Worm (Caenorhabditis elegans) whole organism, midembryonic: Measurements from ENCODE around the gene ule-3.

Experiments used
- T22C8.4 ChIP-seq: fragments of 200-800 bp; sonication (Bioruptor generic); IDR thresholded peaks from 2 replicates; pipeline ENCODE4 v1.3.6; 2022; ENCODE audit warnings: missing genetic modification characterization, missing compliant biosample characterization
- cog-1 ChIP-seq: sonication (generic microtip); optimal IDR thresholded peaks from 2 replicates; lab custom pipeline; 2016; ENCODE audit warnings: missing genetic modification characterization, missing compliant biosample characterization
- flt-1 ChIP-seq: fragments of 200-800 bp; sonication (Bioruptor generic); IDR thresholded peaks from 2 replicates; pipeline ENCODE4 v1.3.6; 2022; ENCODE audit warnings: missing genetic modification characterization, missing compliant biosample characterization
- klf-2 ChIP-seq: fragments of 200-800 bp; sonication (Bioruptor generic); conservative IDR thresholded peaks from 2 replicates; pipeline ENCODE4 v1.3.6; 2022; ENCODE audit warnings: missing genetic modification reagents, missing genetic modification characterization, missing compliant biosample characterization
- med-1 ChIP-seq: sonication (generic microtip); optimal IDR thresholded peaks from 2 replicates; lab custom pipeline; 2017; ENCODE audit warnings: missing genetic modification characterization, mild to moderate bottlenecking, missing compliant biosample characterization, antibody characterized with exemption, missing genetic modification reagents; ENCODE audit not compliant: insufficient read depth
- ref-1 ChIP-seq: fragments of 200-800 bp; sonication (Bioruptor generic); conservative IDR thresholded peaks from 2 replicates; pipeline ENCODE4 v1.3.6; 2022; ENCODE audit warnings: missing genetic modification reagents, missing genetic modification characterization, missing compliant biosample characterization
- tab-1 ChIP-seq: fragments of 200-800 bp; sonication (Bioruptor generic); IDR thresholded peaks from 2 replicates; pipeline ENCODE4 v1.3.6; 2022; ENCODE audit warnings: missing genetic modification characterization, missing compliant biosample characterization
- ztf-23 ChIP-seq: fragments of 200-800 bp; sonication (Bioruptor generic); IDR thresholded peaks from 2 replicates; pipeline ENCODE4 v1.3.6; 2022; ENCODE audit warnings: missing genetic modification reagents, missing genetic modification characterization, missing compliant biosample characterization
- ztf-29 ChIP-seq: fragments of 200-800 bp; sonication (Bioruptor generic); IDR thresholded peaks from 2 replicates; pipeline ENCODE4 v1.3.6; 2022; ENCODE audit warnings: missing genetic modification reagents, missing genetic modification characterization, missing compliant biosample characterization

ule-3 gene

DNA sequence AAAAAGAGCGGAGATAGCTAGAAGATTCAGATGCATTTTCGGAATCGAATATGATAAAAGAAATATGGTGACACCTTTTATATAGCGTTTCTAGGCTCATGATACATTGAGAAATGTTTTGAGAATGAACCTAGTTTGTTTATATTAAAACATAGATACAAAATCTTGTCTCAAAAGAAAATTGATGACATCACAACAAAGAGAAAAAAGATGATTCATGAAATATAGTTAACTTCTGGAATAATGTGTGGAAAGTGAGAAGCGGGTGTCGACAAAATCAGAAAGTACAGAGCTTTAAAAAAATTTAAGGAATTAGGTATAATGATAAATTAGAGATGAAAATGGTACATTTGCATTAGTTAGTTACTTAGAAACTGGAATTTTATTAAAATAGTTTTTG lies 823 bp upstream of the ule-3 start, which contains the start of gene D1054.10:
D1054.10 (minus strand) TSS at position 101 of the 400 bp plus-strand sequence.
- TF ChIP-seq ztf-23 (GFP tag; lab: Robert Waterston, UW): no peak
- no peak for TF ChIP-seq T22C8.4 (GFP tag; lab: Robert Waterston, UW)
- TF ChIP-seq cog-1 (tag; lab: Kevin White, UChicago): no peak
- TF ChIP-seq ref-1 (GFP tag; lab: Robert Waterston, UW): no peak
- no peak for TF ChIP-seq klf-2 (GFP tag; lab: Robert Waterston, UW)

DNA sequence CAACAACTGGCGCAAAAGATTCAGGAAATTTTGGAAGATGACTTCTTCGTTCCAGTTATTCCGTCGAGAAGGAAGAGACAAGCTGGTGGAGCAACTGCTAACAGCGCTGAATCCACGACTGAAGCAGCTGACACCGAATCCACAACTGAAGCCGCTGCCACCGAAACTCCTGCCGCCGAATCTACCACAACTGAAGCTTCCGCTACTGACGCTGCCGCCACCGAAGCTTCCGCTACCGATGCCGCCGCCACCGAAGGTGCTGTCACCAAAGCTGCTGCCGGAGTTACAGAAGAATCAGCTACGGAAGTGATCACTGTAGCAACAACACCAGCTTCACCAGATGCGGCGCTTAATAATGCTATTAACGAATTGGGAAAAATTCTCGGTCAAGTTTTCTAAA lies 865 bp downstream of the ule-3 start:
- TF ChIP-seq T22C8.4 (GFP tag; lab: Robert Waterston, UW): no peak
- no peak for TF ChIP-seq tab-1 (GFP tag; lab: Robert Waterston, UW)
- TF ChIP-seq ref-1 (GFP tag; lab: Robert Waterston, UW): no peak
- TF ChIP-seq flt-1: no peak
- TF ChIP-seq med-1 (GFP tag; lab: Kevin White, UChicago): no peak
- no peak for TF ChIP-seq klf-2 (GFP tag; lab: Robert Waterston, UW)
- TF ChIP-seq ztf-23 (GFP tag; lab: Robert Waterston, UW): no peak
- TF ChIP-seq cog-1 (tag; lab: Kevin White, UChicago): no peak
- no peak for TF ChIP-seq ztf-29 (GFP tag; lab: Robert Waterston, UW)

DNA sequence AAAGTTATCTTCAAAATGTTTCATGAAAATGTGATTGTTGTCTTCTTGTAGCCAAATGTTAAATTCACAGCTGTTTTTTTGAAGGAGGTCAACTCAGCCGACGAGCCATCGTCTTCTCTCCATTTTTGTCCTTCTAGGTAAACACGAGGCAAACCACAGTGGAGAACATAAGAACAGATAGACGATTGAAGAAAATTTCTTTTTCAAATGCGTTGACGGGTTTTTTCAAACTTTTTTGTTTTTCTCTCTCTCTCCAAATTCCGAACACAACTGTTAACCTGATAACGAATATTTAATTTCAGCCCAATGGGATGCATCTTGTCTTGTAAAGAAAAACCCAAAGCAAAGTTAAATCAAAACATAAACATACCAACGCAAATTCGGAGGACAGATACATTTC lies 1.9 kb downstream of the ule-3 start, which contains the start of gene D1054.19:
D1054.19 (plus strand) TSS at position 301 of the 400 bp plus-strand sequence.
- TF ChIP-seq T22C8.4 (GFP tag; lab: Robert Waterston, UW) (no peak), ref-1 (GFP tag; lab: Robert Waterston, UW) (no peak), cog-1 (tag; lab: Kevin White, UChicago) (no peak), ztf-23 (GFP tag; lab: Robert Waterston, UW) (no peak), flt-1 (no peak), med-1 (GFP tag; lab: Kevin White, UChicago) (no peak), ztf-29 (GFP tag; lab: Robert Waterston, UW) (no peak), klf-2 (GFP tag; lab: Robert Waterston, UW) (no peak), tab-1 (GFP tag; lab: Robert Waterston, UW) (no peak)

DNA sequence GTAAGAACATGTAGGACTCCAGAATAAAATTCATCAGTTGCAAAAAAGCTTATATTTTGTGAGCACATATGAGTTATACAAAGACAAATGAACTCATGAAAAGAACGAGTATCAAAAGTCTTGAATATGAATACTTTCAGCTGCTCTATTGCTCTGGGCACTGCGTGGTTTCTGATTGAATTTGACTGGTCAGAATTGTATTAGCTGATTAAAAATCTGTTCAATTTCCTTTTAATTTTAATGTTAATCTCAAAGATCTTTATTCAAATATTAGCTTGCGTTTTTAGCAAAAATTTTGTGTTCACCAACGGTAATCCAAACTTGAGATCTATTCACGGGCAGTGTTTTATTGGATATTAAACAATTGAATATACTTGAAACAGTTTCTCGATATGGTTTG lies 4.5 kb downstream of the ule-3 start, which contains the start of gene srh-184:
srh-184 (minus strand) TSS at position 101 of the 400 bp plus-strand sequence.
- TF ChIP-seq tab-1 (GFP tag; lab: Robert Waterston, UW) (no peak), ztf-23 (GFP tag; lab: Robert Waterston, UW) (no peak), klf-2 (GFP tag; lab: Robert Waterston, UW) (no peak), ztf-29 (GFP tag; lab: Robert Waterston, UW) (no peak), T22C8.4 (GFP tag; lab: Robert Waterston, UW) (no peak), ref-1 (GFP tag; lab: Robert Waterston, UW) (no peak), cog-1 (tag; lab: Kevin White, UChicago) (no peak), flt-1 (no peak), med-1 (GFP tag; lab: Kevin White, UChicago) (no peak)

ce11 chrV:10801154-10801553 lies 7.6 kb downstream of the ule-3 start, which contains the start of gene D1054.18:
TSS of gene D1054.18 (minus strand) at chrV:10801198.
- no peak for TF ChIP-seq cog-1 (tag; lab: Kevin White, UChicago)
- no peak for TF ChIP-seq ztf-23 (GFP tag; lab: Robert Waterston, UW)
- TF ChIP-seq tab-1 (GFP tag; lab: Robert Waterston, UW): no peak
- no peak for TF ChIP-seq ref-1 (GFP tag; lab: Robert Waterston, UW)
- TF ChIP-seq flt-1: no peak
- no peak for TF ChIP-seq ztf-29 (GFP tag; lab: Robert Waterston, UW)

DNA sequence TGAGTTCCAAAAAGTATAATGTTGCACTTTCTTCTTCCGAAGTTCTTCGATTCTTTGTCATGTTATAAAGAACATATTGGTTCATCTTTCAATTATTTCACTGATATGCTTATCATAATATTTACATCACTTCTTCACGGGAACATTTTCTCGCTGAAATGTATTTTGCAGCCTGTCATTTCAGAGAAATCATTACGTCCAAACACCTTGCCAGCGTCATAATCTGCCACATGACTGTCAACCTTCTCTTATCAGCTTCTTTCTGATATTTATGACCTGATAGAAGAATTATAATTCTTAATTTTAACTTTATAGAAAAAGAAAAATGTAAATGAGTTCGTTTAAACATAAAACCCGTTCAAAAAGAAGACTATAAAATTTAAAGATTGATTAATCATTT lies 8.5 kb downstream of the ule-3 start:
- TF ChIP-seq klf-2 (GFP tag; lab: Robert Waterston, UW): no peak

DNA sequence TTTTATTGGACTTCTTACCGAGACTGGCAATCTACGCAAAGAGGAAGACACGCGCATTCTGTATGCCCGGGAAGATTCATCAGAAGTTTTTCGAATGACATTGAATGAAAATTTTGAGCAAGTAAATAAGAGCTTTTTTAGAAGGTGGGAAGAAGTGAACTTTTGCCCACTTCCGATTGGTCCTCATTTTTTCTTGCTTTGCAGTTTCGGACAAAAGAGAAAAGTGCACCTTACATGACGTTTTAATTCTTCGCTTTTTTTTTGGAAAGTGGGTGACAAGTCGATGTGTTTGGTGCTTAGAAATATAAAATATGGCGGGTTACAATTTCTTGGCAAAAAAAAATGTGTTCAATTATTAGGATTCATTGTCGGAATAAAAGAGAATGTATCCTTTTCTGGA lies 10.8 kb downstream of the ule-3 start, which contains the start of gene secs-1:
secs-1 (minus strand) TSS at position 101 of the 400 bp plus-strand sequence.
- TF ChIP-seq ref-1 (GFP tag; lab: Robert Waterston, UW) (no peak), ztf-23 (GFP tag; lab: Robert Waterston, UW) (no peak), T22C8.4 (GFP tag; lab: Robert Waterston, UW) (no peak), flt-1 (no peak), klf-2 (GFP tag; lab: Robert Waterston, UW) (no peak), ztf-29 (GFP tag; lab: Robert Waterston, UW) (no peak), cog-1 (tag; lab: Kevin White, UChicago) (no peak), med-1 (GFP tag; lab: Kevin White, UChicago) (no peak), tab-1 (GFP tag; lab: Robert Waterston, UW) (no peak)

DNA sequence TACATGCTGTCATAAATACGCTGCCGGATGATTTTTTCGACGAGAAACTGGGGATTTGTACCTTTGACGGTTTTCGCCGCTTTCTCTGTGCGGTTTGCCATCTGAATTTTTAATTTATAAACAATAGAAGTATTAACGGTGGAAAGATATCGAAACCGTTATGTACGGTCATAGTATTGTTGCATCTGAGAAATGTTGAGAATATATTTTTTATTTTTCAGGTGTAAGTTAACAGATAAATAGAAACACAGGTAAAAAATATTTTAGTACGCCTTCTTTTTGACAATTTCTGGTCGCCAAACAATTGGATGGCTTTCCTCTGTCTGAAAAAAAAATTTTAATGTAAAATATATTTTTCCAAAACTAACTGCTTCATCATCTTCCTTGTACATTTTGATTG lies 12.3 kb downstream of the ule-3 start, which contains the start of gene prp-38:
prp-38 (minus strand) TSS at position 101 of the 400 bp plus-strand sequence.
- TF ChIP-seq ztf-29 (GFP tag; lab: Robert Waterston, UW) (no peak), klf-2 (GFP tag; lab: Robert Waterston, UW) (no peak), ztf-23 (GFP tag; lab: Robert Waterston, UW) (no peak), tab-1 (GFP tag; lab: Robert Waterston, UW) (no peak), T22C8.4 (GFP tag; lab: Robert Waterston, UW) (no peak), med-1 (GFP tag; lab: Kevin White, UChicago) (no peak), flt-1 (no peak), ref-1 (GFP tag; lab: Robert Waterston, UW) (no peak), cog-1 (tag; lab: Kevin White, UChicago) (no peak)

ce11 chrV:10807862-10808327 lies 14.3 kb downstream of the ule-3 start, which contains the start of gene plrg-1:
TSS of gene plrg-1 (minus strand) at chrV:10807912.
- TF ChIP-seq tab-1 (GFP tag; lab: Robert Waterston, UW): peak; percentile 92
- TF ChIP-seq T22C8.4 (GFP tag; lab: Robert Waterston, UW): peak; percentile 61; the same call in 1 of the 2 replicates
- peak; percentile 83; the same call in 1 of the 2 replicates for TF ChIP-seq ztf-29 (GFP tag; lab: Robert Waterston, UW)
- TF ChIP-seq med-1 (GFP tag; lab: Kevin White, UChicago): peak; percentile 90
- peak; percentile 92 for TF ChIP-seq ztf-23 (GFP tag; lab: Robert Waterston, UW)
- TF ChIP-seq ref-1 (GFP tag; lab: Robert Waterston, UW): peak; percentile 61
- peak; percentile 78 for TF ChIP-seq klf-2 (GFP tag; lab: Robert Waterston, UW)
- TF ChIP-seq cog-1 (tag; lab: Kevin White, UChicago): peak; percentile 93
- TF ChIP-seq flt-1: peak; percentile 96
